Fruit fly (Drosophila melanogaster) whole organism, embryonic: ENCODE results near the gene Ufsp2.
A peak's percentile ranks its signal among the peaks of the same experiment; 100 is the strongest.

Experiments used
- Asciz ChIP-seq: fragments of 200-800 bp; sonication (Bioruptor generic); optimal IDR thresholded peaks from 2 replicates; lab custom pipeline; 2017; ENCODE audit warnings: missing biosample characterization, mild to moderate bottlenecking, missing genetic modification characterization, missing genetic modification reagents
- B-H2 ChIP-seq: fragments of 200-800 bp; sonication (Bioruptor generic); optimal IDR thresholded peaks from 2 replicates; lab custom pipeline; 2018; ENCODE audit warnings: missing biosample characterization, mild to moderate bottlenecking, missing genetic modification characterization
- CG10565 ChIP-seq: fragments of 200-800 bp; sonication (Bioruptor generic); optimal IDR thresholded peaks from 3 replicates; lab custom pipeline; 2016; ENCODE audit warnings: missing biosample characterization, mild to moderate bottlenecking, missing genetic modification characterization
- CG10979 ChIP-seq: fragments of 200-800 bp; sonication (Bioruptor generic); optimal IDR thresholded peaks from 2 replicates; lab custom pipeline; 2018; ENCODE audit warnings: missing biosample characterization, mild to moderate bottlenecking, missing genetic modification characterization, moderate library complexity
- CG11560 ChIP-seq: fragments of 200-800 bp; sonication (Bioruptor generic); IDR thresholded peaks from 3 replicates; pipeline ENCODE4 v1.3.6; 2022; ENCODE audit warnings: missing biosample characterization, missing genetic modification characterization
- CG11695 ChIP-seq: fragments of 200-800 bp; sonication (Bioruptor generic); IDR thresholded peaks from 3 replicates; pipeline ENCODE4 v1.3.6; 2022; ENCODE audit warnings: missing biosample characterization, missing genetic modification characterization
- CG11696 ChIP-seq: fragments of 200-800 bp; sonication (Bioruptor generic); IDR thresholded peaks from 2 replicates; pipeline ENCODE4 v1.3.6; 2022; ENCODE audit warnings: missing biosample characterization, missing genetic modification characterization
- CG12236 ChIP-seq: fragments of 200-800 bp; sonication (Bioruptor generic); optimal IDR thresholded peaks from 2 replicates; lab custom pipeline; 2016; ENCODE audit warnings: missing biosample characterization, missing genetic modification characterization
- CG12744 ChIP-seq: fragments of 200-800 bp; sonication (Bioruptor generic); optimal IDR thresholded peaks from 2 replicates; lab custom pipeline; 2016; ENCODE audit warnings: missing biosample characterization, missing genetic modification characterization
- CG12942 ChIP-seq: fragments of 200-800 bp; sonication (Bioruptor generic); optimal IDR thresholded peaks from 3 replicates; lab custom pipeline; 2016; ENCODE audit warnings: missing biosample characterization, missing genetic modification characterization
- CG14710 ChIP-seq: fragments of 200-800 bp; sonication (Bioruptor generic); optimal IDR thresholded peaks from 3 replicates; lab custom pipeline; 2019; ENCODE audit warnings: missing biosample characterization, mild to moderate bottlenecking, missing genetic modification characterization, moderate library complexity
- CG16863 ChIP-seq: fragments of 200-800 bp; sonication (Bioruptor generic); optimal IDR thresholded peaks from 3 replicates; lab custom pipeline; 2016; ENCODE audit warnings: missing biosample characterization, missing genetic modification characterization
- CG1792 ChIP-seq: fragments of 200-800 bp; sonication (Bioruptor generic); optimal IDR thresholded peaks from 2 replicates; lab custom pipeline; 2016; ENCODE audit warnings: missing biosample characterization, missing genetic modification characterization
- CG2875 ChIP-seq: fragments of 200-800 bp; sonication (Bioruptor generic); optimal IDR thresholded peaks from 2 replicates; lab custom pipeline; 2017; ENCODE audit warnings: missing biosample characterization, mild to moderate bottlenecking, missing genetic modification characterization, missing genetic modification reagents
- CG33557 ChIP-seq: fragments of 200-800 bp; sonication (Bioruptor generic); optimal IDR thresholded peaks from 2 replicates; lab custom pipeline; 2019; ENCODE audit warnings: missing biosample characterization, mild to moderate bottlenecking, missing genetic modification characterization, moderate library complexity
- CG3726 ChIP-seq: fragments of 200-800 bp; sonication (Bioruptor generic); IDR thresholded peaks from 3 replicates; pipeline ENCODE4, ENCODE4 v1.3.6; 2022; ENCODE audit warnings: missing biosample characterization, missing genetic modification characterization
- CG4360 ChIP-seq: fragments of 200-800 bp; sonication (Bioruptor generic); IDR thresholded peaks from 2 replicates; pipeline ENCODE4 v1.3.6; 2022; ENCODE audit warnings: missing biosample characterization, missing genetic modification characterization
- CG4404 ChIP-seq: fragments of 200-800 bp; sonication (Bioruptor generic); IDR thresholded peaks from 2 replicates; pipeline ENCODE4 v1.3.6; 2022; ENCODE audit warnings: missing biosample characterization, missing genetic modification characterization
- CG5245 ChIP-seq: fragments of 200-800 bp; sonication (Bioruptor generic); optimal IDR thresholded peaks from 3 replicates; lab custom pipeline; 2016; ENCODE audit warnings: missing biosample characterization, missing genetic modification characterization
- CG6254 ChIP-seq: fragments of 200-800 bp; sonication (Bioruptor generic); optimal IDR thresholded peaks from 3 replicates; lab custom pipeline; 2017; ENCODE audit warnings: mild to moderate bottlenecking, missing biosample characterization, missing genetic modification reagents, missing genetic modification characterization
- CG6272 ChIP-seq: fragments of 200-800 bp; sonication (Bioruptor generic); IDR thresholded peaks from 2 replicates; pipeline ENCODE4 v1.3.6; 2022; ENCODE audit warnings: missing biosample characterization, missing genetic modification characterization
- CG6683 ChIP-seq: fragments of 200-800 bp; sonication (Bioruptor generic); optimal IDR thresholded peaks from 2 replicates; lab custom pipeline; 2017; ENCODE audit warnings: missing biosample characterization, mild to moderate bottlenecking, missing genetic modification characterization, missing genetic modification reagents
- CG6765 ChIP-seq: fragments of 200-800 bp; sonication (Bioruptor generic); optimal IDR thresholded peaks from 3 replicates; lab custom pipeline; 2017; ENCODE audit warnings: missing biosample characterization, mild to moderate bottlenecking, missing genetic modification characterization
- CG7963 ChIP-seq: fragments of 200-800 bp; sonication (Bioruptor generic); IDR thresholded peaks from 3 replicates; pipeline ENCODE4 v1.3.6; 2022; ENCODE audit warnings: missing biosample characterization, missing genetic modification characterization; ENCODE audit not compliant: partially characterized antibody
- CG7987 ChIP-seq: fragments of 200-800 bp; sonication (Bioruptor generic); optimal IDR thresholded peaks from 2 replicates; lab custom pipeline; 2018; ENCODE audit warnings: missing biosample characterization, mild to moderate bottlenecking, missing genetic modification characterization, moderate library complexity
- CTCF ChIP-seq: fragments of 200-800 bp; sonication (Bioruptor generic); optimal IDR thresholded peaks from 2 replicates; lab custom pipeline; 2017; ENCODE audit warnings: missing biosample characterization, mild to moderate bottlenecking, missing genetic modification characterization, moderate library complexity
- CoRest ChIP-seq: fragments of 200-800 bp; sonication (Bioruptor generic); optimal IDR thresholded peaks from 3 replicates; lab custom pipeline; 2018; ENCODE audit warnings: missing biosample characterization, mild to moderate bottlenecking, missing genetic modification characterization, moderate library complexity
- ERR ChIP-seq: fragments of 200-800 bp; sonication (Bioruptor generic); optimal IDR thresholded peaks from 2 replicates; lab custom pipeline; 2016; ENCODE audit warnings: missing biosample characterization, missing genetic modification characterization
- Ets65A ChIP-seq: fragments of 200-800 bp; sonication (Bioruptor generic); peaks from one replicate; lab custom pipeline; 2016; ENCODE audit warnings: missing biosample characterization, missing genetic modification characterization
- Gsc ChIP-seq: fragments of 200-800 bp; sonication (Bioruptor generic); IDR thresholded peaks from 2 replicates; pipeline ENCODE4 v1.3.6; 2022; ENCODE audit warnings: missing biosample characterization, missing genetic modification characterization
- NC2α ChIP-seq: fragments of 200-800 bp; sonication (Bioruptor generic); optimal IDR thresholded peaks from 2 replicates; lab custom pipeline; 2016; ENCODE audit warnings: missing biosample characterization, missing genetic modification characterization
- Ravus ChIP-seq: fragments of 200-800 bp; sonication (Bioruptor generic); IDR thresholded peaks from 2 replicates; pipeline ENCODE4 v1.3.6; 2022; ENCODE audit warnings: missing biosample characterization, missing genetic modification characterization
- Six4 ChIP-seq: fragments of 200-800 bp; sonication (Bioruptor generic); optimal IDR thresholded peaks from 2 replicates; lab custom pipeline; 2016; ENCODE audit warnings: missing biosample characterization, missing genetic modification characterization
- Taf1 ChIP-seq: fragments of 200-800 bp; sonication (Bioruptor generic); IDR thresholded peaks from 2 replicates; pipeline ENCODE4 v1.3.6; 2022; ENCODE audit warnings: missing biosample characterization, missing genetic modification characterization
- ab ChIP-seq: fragments of 200-800 bp; sonication (Bioruptor generic); optimal IDR thresholded peaks from 2 replicates; lab custom pipeline; 2016; ENCODE audit warnings: missing biosample characterization, missing genetic modification characterization
- ac ChIP-seq: fragments of 200-800 bp; sonication (Bioruptor generic); optimal IDR thresholded peaks from 3 replicates; lab custom pipeline; 2017; ENCODE audit warnings: missing biosample characterization, mild to moderate bottlenecking, missing genetic modification characterization
- amos ChIP-seq: fragments of 200-800 bp; sonication (Bioruptor generic); IDR thresholded peaks from 2 replicates; pipeline ENCODE4 v1.3.6; 2022; ENCODE audit warnings: missing biosample characterization, missing genetic modification characterization; ENCODE audit not compliant: partially characterized antibody
- ato ChIP-seq: fragments of 200-800 bp; sonication (Bioruptor generic); IDR thresholded peaks from 2 replicates; pipeline ENCODE4 v1.3.6; 2022; ENCODE audit warnings: missing biosample characterization, missing genetic modification characterization; ENCODE audit not compliant: partially characterized antibody
- btn ChIP-seq: fragments of 200-800 bp; sonication (Bioruptor generic); optimal IDR thresholded peaks from 2 replicates; lab custom pipeline; 2016; ENCODE audit warnings: missing biosample characterization, missing genetic modification characterization
- cas ChIP-seq: fragments of 200-800 bp; sonication (Bioruptor generic); IDR thresholded peaks from 2 replicates; pipeline ENCODE4 v1.3.6; 2022; ENCODE audit warnings: missing biosample characterization, missing genetic modification characterization
- ewg ChIP-seq: fragments of 200-800 bp; sonication (Bioruptor generic); optimal IDR thresholded peaks from 3 replicates; lab custom pipeline; 2017; ENCODE audit warnings: mild to moderate bottlenecking, missing biosample characterization, missing genetic modification reagents, missing genetic modification characterization
- mam ChIP-seq: fragments of 200-800 bp; sonication (Bioruptor generic); optimal IDR thresholded peaks from 3 replicates; lab custom pipeline; 2016; ENCODE audit warnings: missing biosample characterization, missing genetic modification characterization
- pho ChIP-seq: fragments of 200-800 bp; sonication (Bioruptor generic); optimal IDR thresholded peaks from 2 replicates; lab custom pipeline; 2016; ENCODE audit warnings: missing biosample characterization, missing genetic modification characterization
- repo ChIP-seq: fragments of 200-800 bp; sonication (Bioruptor generic); optimal IDR thresholded peaks from 2 replicates; lab custom pipeline; 2016; ENCODE audit warnings: missing biosample characterization, missing genetic modification characterization
- ro ChIP-seq: fragments of 200-800 bp; sonication (Bioruptor generic); IDR thresholded peaks from 2 replicates; pipeline ENCODE4 v1.3.6; 2022; ENCODE audit warnings: missing biosample characterization, missing genetic modification characterization
- row ChIP-seq: fragments of 200-800 bp; sonication (Bioruptor generic); IDR thresholded peaks from 3 replicates; pipeline ENCODE4 v1.3.6; 2022; ENCODE audit warnings: missing biosample characterization, missing genetic modification characterization
- sr ChIP-seq: fragments of 200-800 bp; sonication (Bioruptor generic); IDR thresholded peaks from 3 replicates; pipeline ENCODE4 v1.3.6; 2022; ENCODE audit warnings: missing biosample characterization, missing genetic modification characterization
- tin ChIP-seq: fragments of 200-800 bp; sonication (Bioruptor generic); optimal IDR thresholded peaks from 3 replicates; lab custom pipeline; 2016; ENCODE audit warnings: missing biosample characterization, missing genetic modification characterization
- toy ChIP-seq: fragments of 200-800 bp; sonication (Bioruptor generic); IDR thresholded peaks from 2 replicates; pipeline ENCODE4 v1.3.6; 2022; ENCODE audit warnings: missing biosample characterization, missing genetic modification characterization
- zfh1 ChIP-seq: fragments of 200-800 bp; sonication (Bioruptor generic); IDR thresholded peaks from 3 replicates; pipeline ENCODE4 v1.3.6; 2022; ENCODE audit warnings: missing biosample characterization, missing genetic modification characterization

The Ufsp2 gene

dm6 chr3L:15587445-15588381 lies 11.3 kb downstream of the Ufsp2 start, which contains the start of gene CG7656 (continued):
- peak; percentile 73 for TF ChIP-seq CG12942 (GFP tag; lab: Kevin White, UChicago)
- TF ChIP-seq sr, result no peak
- TF ChIP-seq CG16863 (GFP tag; lab: Kevin White, UChicago), result peak; percentile 68
- TF ChIP-seq CTCF (GFP tag; lab: Kevin White, UChicago), result no peak
- TF ChIP-seq mam (GFP tag; lab: Kevin White, UChicago), result peak; percentile 89
- peak; percentile 46 for TF ChIP-seq NC2α (GFP tag; lab: Kevin White, UChicago)
- peak; percentile 15; the same call in 1 of the 2 replicates for TF ChIP-seq CG4404 (GFP tag; lab: Robert Waterston, UW)
- TF ChIP-seq Ravus (GFP tag; lab: Robert Waterston, UW), result no peak
- TF ChIP-seq ato (GFP tag; lab: Robert Waterston, UW), result no peak
- peak; percentile 58 for TF ChIP-seq CG12744 (GFP tag; lab: Kevin White, UChicago)
- peak; percentile 28 for TF ChIP-seq CG33557 (GFP tag; lab: Kevin White, UChicago)
- TF ChIP-seq ab (GFP tag; lab: Kevin White, UChicago), result peak; percentile 60
- peak; percentile 65; the same call in 1 of the 2 replicates for TF ChIP-seq CG4360
- no peak for TF ChIP-seq CG10565 (GFP tag; lab: Kevin White, UChicago)
- TF ChIP-seq CG1792 (GFP tag; lab: Kevin White, UChicago), result peak; percentile 59
- peak; percentile 94 for TF ChIP-seq CG11696
- TF ChIP-seq CG11695, result peak; percentile 72; the same call in 2 of the 3 replicates
- TF ChIP-seq Gsc (GFP tag; lab: Robert Waterston, UW), result no peak
- TF ChIP-seq CG6272 (GFP tag; lab: Robert Waterston, UW), result peak; percentile 47; the same call in 1 of the 2 replicates
- no peak for TF ChIP-seq CG6683 (GFP tag; lab: Kevin White, UChicago)
- TF ChIP-seq CG5245, result peak; percentile 52
- peak; percentile 52 for TF ChIP-seq Six4
- TF ChIP-seq CG2875 (GFP tag; lab: Kevin White, UChicago), result peak; percentile 35
- no peak; the same call in 1 of the 2 replicates for TF ChIP-seq amos (GFP tag; lab: Robert Waterston, UW)
- peak; percentile 62 for TF ChIP-seq btn (GFP tag; lab: Kevin White, UChicago)
- peak; percentile 95 for TF ChIP-seq ewg
- no peak for TF ChIP-seq CG14710
- TF ChIP-seq CG10979, result peak; percentile 17
- no peak for TF ChIP-seq Asciz (GFP tag; lab: Kevin White, UChicago)
- TF ChIP-seq zfh1, result peak; percentile 83
- peak; percentile 2 for TF ChIP-seq CoRest
- no peak for TF ChIP-seq CG6765 (GFP tag; lab: Kevin White, UChicago)
- TF ChIP-seq Ets65A (GFP tag; lab: Kevin White, UChicago), result peak; percentile 96
- TF ChIP-seq CG12236 (GFP tag; lab: Kevin White, UChicago), result peak; percentile 37
- 0 out of 2 replicates have a peak, but pooled peaks have one; percentile 10 for TF ChIP-seq Taf1 (GFP tag; lab: Robert Waterston, UW)
- TF ChIP-seq CG7987 (GFP tag; lab: Kevin White, UChicago), result peak; percentile 50
- no peak for TF ChIP-seq ro
- peak; percentile 63 for TF ChIP-seq repo
- TF ChIP-seq cas, result 0 out of 2 replicates have a peak, but pooled peaks have one; percentile 11
- peak; percentile 82 for TF ChIP-seq tin (GFP tag; lab: Kevin White, UChicago)
- TF ChIP-seq toy (GFP tag; lab: Robert Waterston, UW), result no peak
- TF ChIP-seq row (GFP tag; lab: Robert Waterston, UW), result peak; percentile 96
- TF ChIP-seq B-H2, result peak; percentile 84
- TF ChIP-seq CG3726 (GFP tag; lab: Robert Waterston, UW), result no peak
- TF ChIP-seq CG7963, result no peak
- TF ChIP-seq ac (GFP tag; lab: Kevin White, UChicago), result no peak
- TF ChIP-seq ERR, result peak; percentile 77
- no peak for TF ChIP-seq CG6254 (GFP tag; lab: Kevin White, UChicago)
- no peak for TF ChIP-seq CG11560 (tag; lab: Robert Waterston, UW)
- TF ChIP-seq pho (GFP tag; lab: Kevin White, UChicago), result peak; percentile 76
